Fruit fly (Drosophila melanogaster): Measurements from ENCODE around the gene trol.

DNA sequence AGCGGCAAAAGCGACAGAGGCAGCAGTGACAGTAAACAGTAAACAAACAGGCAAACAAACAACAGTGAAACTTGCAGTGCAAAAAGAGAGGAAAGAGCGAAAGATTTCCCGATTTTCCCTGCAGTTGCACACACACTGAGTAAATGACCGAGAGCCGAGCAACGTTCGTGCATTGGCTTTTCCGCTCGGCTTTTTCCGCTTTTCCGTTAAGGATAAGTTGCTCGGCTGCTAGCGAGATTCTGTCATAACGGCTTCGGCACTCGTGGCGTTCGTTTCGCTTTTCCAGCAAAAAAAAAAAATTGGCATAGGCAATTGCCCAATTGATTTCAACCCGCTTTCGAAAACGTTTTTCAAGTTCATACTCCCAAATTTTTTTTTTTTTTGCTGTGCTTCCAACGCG is 8.6 kb upstream of the trol start:
- no peak for TF ChIP-seq Crg-1 (GFP tag; optimal IDR thresholded peaks at IDR 0.05)
- TF ChIP-seq kay (GFP tag; ENCODE audit: borderline replicate concordance): no peak
- TF ChIP-seq cnc (optimal IDR thresholded peaks at IDR 0.05): no peak
- no peak for TF ChIP-seq CG5204 (GFP tag; optimal IDR thresholded peaks at IDR 0.05)
- no peak for TF ChIP-seq cic (GFP tag; optimal IDR thresholded peaks at IDR 0.05)
- TF ChIP-seq tj (GFP tag; optimal IDR thresholded peaks at IDR 0.05): no peak
- no peak for TF ChIP-seq Mnt (GFP tag; optimal IDR thresholded peaks at IDR 0.05)

All from whole organism, adult.